Worm (Caenorhabditis elegans) whole organism, L4 larva: Measurements from ENCODE around the gene sul-1.
A peak's percentile ranks its signal among the peaks of the same experiment; 100 is the strongest.

Experiments used
- ceh-20 ChIP-seq: fragments of 200-800 bp; sonication (Bioruptor generic); IDR thresholded peaks from 2 replicates; pipeline ENCODE4 v1.3.6; 2022; ENCODE audit warnings: missing genetic modification reagents, missing genetic modification characterization, missing compliant biosample characterization
- ceh-44 ChIP-seq: fragments of 200-800 bp; sonication (Bioruptor generic); IDR thresholded peaks from 2 replicates; pipeline ENCODE4 v1.3.6; 2022; ENCODE audit warnings: missing genetic modification reagents, missing genetic modification characterization, missing compliant biosample characterization
- ceh-82 ChIP-seq: sonication (generic microtip); optimal IDR thresholded peaks from 2 replicates; lab custom pipeline; 2017; ENCODE audit warnings: missing biosample characterization, missing genetic modification characterization
- daf-8 ChIP-seq: fragments of 200-800 bp; sonication (Bioruptor generic); IDR thresholded peaks from 2 replicates; pipeline ENCODE4 v1.3.6; 2022; ENCODE audit warnings: missing genetic modification characterization, missing compliant biosample characterization
- lin-29 ChIP-seq: fragments of 200-800 bp; sonication (Bioruptor generic); IDR thresholded peaks from 2 replicates; pipeline ENCODE4 v1.3.6; 2022; ENCODE audit warnings: missing genetic modification reagents, missing genetic modification characterization, missing compliant biosample characterization
- mdl-1 ChIP-seq, 2 experiments: fragments of 150-350 bp in 1 of 2; sonication (generic microtip) in 1 of 2; optimal IDR thresholded peaks; 2 replicates each; lab custom pipeline; 2014 to 2017; ENCODE audit warnings: missing biosample characterization in 2 of 2, missing genetic modification characterization in 2 of 2
- nhr-10 ChIP-seq: fragments of 150-350 bp; optimal IDR thresholded peaks from 2 replicates; lab custom pipeline; 2014; ENCODE audit warnings: missing biosample characterization, missing genetic modification characterization
- skn-1 ChIP-seq: fragments of 150-350 bp; optimal IDR thresholded peaks from 2 replicates; lab custom pipeline; 2014; ENCODE audit warnings: missing biosample characterization, missing genetic modification characterization
- snpc-4 ChIP-seq: fragments of 150-350 bp; optimal IDR thresholded peaks from 2 replicates; lab custom pipeline; 2014; ENCODE audit warnings: missing biosample characterization, missing genetic modification characterization
- ztf-11 ChIP-seq: fragments of 150-350 bp; optimal IDR thresholded peaks from 2 replicates; lab custom pipeline; 2014; ENCODE audit warnings: missing biosample characterization, missing genetic modification characterization

ce11 chrX:3235358-3235816, 35.3 kb downstream of the sul-1 start, which contains the start of gene F28B4.3:
- TF ChIP-seq lin-29 (GFP tag; lab: Robert Waterston, UW): no peak
- TF ChIP-seq ceh-20 (GFP tag; lab: Robert Waterston, UW): peak; percentile 29; the same call in 1 of the 2 replicates
- TF ChIP-seq ceh-44: no peak
- TF ChIP-seq daf-8 (GFP tag; lab: Robert Waterston, UW): no peak
- no peak for TF ChIP-seq snpc-4 (tag; lab: Kevin White, UChicago)
- no peak for TF ChIP-seq skn-1 (tag; lab: Kevin White, UChicago)
- TF ChIP-seq ceh-82: no peak
- no peak for TF ChIP-seq ztf-11 (tag; lab: Kevin White, UChicago)
- no peak for TF ChIP-seq mdl-1 (tag; optimal IDR thresholded peaks at IDR 0.05; lab: Kevin White, UChicago)
- TF ChIP-seq nhr-10: no peak
